Fruit fly (Drosophila melanogaster) whole organism, embryonic: ENCODE results near the gene OtopLc.
A peak's percentile ranks its signal among the peaks of the same experiment; 100 is the strongest.

Source experiments
- ATbp ChIP-seq: fragments of 200-800 bp; sonication (Bioruptor generic); optimal IDR thresholded peaks from 2 replicates; lab custom pipeline; 2017; ENCODE audit warnings: missing biosample characterization, mild to moderate bottlenecking, missing genetic modification characterization, missing genetic modification reagents
- Aef1 ChIP-seq: fragments of 200-800 bp; sonication (Bioruptor generic); IDR thresholded peaks from 3 replicates; pipeline ENCODE4 v1.3.6; 2022; ENCODE audit warnings: missing biosample characterization, missing genetic modification characterization
- Awh ChIP-seq: fragments of 200-800 bp; sonication (Bioruptor generic); IDR thresholded peaks from 2 replicates; pipeline ENCODE4, ENCODE4 v1.3.6; 2022; ENCODE audit warnings: missing biosample characterization, missing genetic modification characterization
- CG10979 ChIP-seq: fragments of 200-800 bp; sonication (Bioruptor generic); optimal IDR thresholded peaks from 2 replicates; lab custom pipeline; 2018; ENCODE audit warnings: missing biosample characterization, mild to moderate bottlenecking, missing genetic modification characterization, moderate library complexity
- CG11696 ChIP-seq: fragments of 200-800 bp; sonication (Bioruptor generic); IDR thresholded peaks from 2 replicates; pipeline ENCODE4 v1.3.6; 2022; ENCODE audit warnings: missing biosample characterization, missing genetic modification characterization
- CG12391 ChIP-seq: fragments of 200-800 bp; sonication (Bioruptor generic); optimal IDR thresholded peaks from 3 replicates; lab custom pipeline; 2018; ENCODE audit warnings: missing biosample characterization, mild to moderate bottlenecking, missing genetic modification characterization, moderate library complexity
- CG13624 ChIP-seq: fragments of 200-800 bp; sonication (Bioruptor generic); optimal IDR thresholded peaks from 2 replicates; lab custom pipeline; 2016; ENCODE audit warnings: missing biosample characterization, missing genetic modification characterization
- CG15601 ChIP-seq: fragments of 200-800 bp; sonication (Bioruptor generic); optimal IDR thresholded peaks from 3 replicates; lab custom pipeline; 2019; ENCODE audit warnings: missing biosample characterization, mild to moderate bottlenecking, missing genetic modification characterization, moderate library complexity
- CG1792 ChIP-seq: fragments of 200-800 bp; sonication (Bioruptor generic); optimal IDR thresholded peaks from 2 replicates; lab custom pipeline; 2016; ENCODE audit warnings: missing biosample characterization, missing genetic modification characterization
- CG3995 ChIP-seq: fragments of 200-800 bp; sonication (Bioruptor generic); optimal IDR thresholded peaks from 3 replicates; lab custom pipeline; 2016; ENCODE audit warnings: missing biosample characterization, missing genetic modification characterization
- CG6689 ChIP-seq: fragments of 200-800 bp; sonication (Bioruptor generic); IDR thresholded peaks from 2 replicates; pipeline ENCODE4 v1.3.6; 2022; ENCODE audit warnings: missing biosample characterization, missing genetic modification characterization
- CG8089 ChIP-seq: fragments of 200-800 bp; sonication (Bioruptor generic); optimal IDR thresholded peaks from 3 replicates; lab custom pipeline; 2016; ENCODE audit warnings: missing biosample characterization, missing genetic modification characterization
- Camta ChIP-seq: fragments of 200-800 bp; sonication (Bioruptor generic); optimal IDR thresholded peaks from 2 replicates; lab custom pipeline; 2016; ENCODE audit warnings: missing biosample characterization, missing genetic modification characterization
- Dad ChIP-seq: fragments of 200-800 bp; sonication (Bioruptor generic); optimal IDR thresholded peaks from 3 replicates; lab custom pipeline; 2016; ENCODE audit warnings: missing biosample characterization, missing genetic modification characterization
- Dref ChIP-seq: fragments of 200-800 bp; sonication (Bioruptor generic); IDR thresholded peaks from 2 replicates; pipeline ENCODE4 v1.3.6; 2022; ENCODE audit warnings: missing biosample characterization, missing genetic modification characterization
- GATAe ChIP-seq: fragments of 200-800 bp; sonication (Bioruptor generic); conservative IDR thresholded peaks from 2 replicates; pipeline ENCODE4 v1.3.6; 2022; ENCODE audit warnings: missing biosample characterization, missing genetic modification characterization
- H2.0 ChIP-seq: fragments of 200-800 bp; sonication (Bioruptor generic); IDR thresholded peaks from 2 replicates; pipeline ENCODE4 v1.3.6; 2022; ENCODE audit warnings: missing biosample characterization, missing genetic modification characterization
- HHEX ChIP-seq: fragments of 200-800 bp; sonication (Bioruptor generic); optimal IDR thresholded peaks from 3 replicates; lab custom pipeline; 2017; ENCODE audit warnings: missing biosample characterization, mild to moderate bottlenecking, missing genetic modification characterization, missing genetic modification reagents
- HLH4C ChIP-seq: fragments of 200-800 bp; sonication (Bioruptor generic); IDR thresholded peaks from 3 replicates; pipeline ENCODE4 v1.3.6; 2022; ENCODE audit warnings: missing biosample characterization, missing genetic modification characterization; ENCODE audit not compliant: partially characterized antibody
- Hr78 ChIP-seq, 2 experiments: fragments of 200-800 bp in 1 of 2; fragments of >200 bp in 1 of 2; sonication (Bioruptor generic) in 1 of 2; optimal IDR thresholded peaks; 2 replicates each; lab custom pipeline; 2017 to 2019; ENCODE audit warnings: missing biosample characterization in 2 of 2, missing genetic modification characterization in 2 of 2, mild to moderate bottlenecking in 1 of 2, moderate library complexity in 1 of 2
- Neu2 ChIP-seq: fragments of 200-800 bp; sonication (Bioruptor generic); optimal IDR thresholded peaks from 3 replicates; lab custom pipeline; 2016; ENCODE audit warnings: missing biosample characterization, missing genetic modification characterization, borderline replicate concordance
- Nf-YB ChIP-seq: fragments of 200-800 bp; sonication (Bioruptor generic); optimal IDR thresholded peaks from 3 replicates; lab custom pipeline; 2019; ENCODE audit warnings: missing biosample characterization, mild to moderate bottlenecking, missing genetic modification characterization, moderate library complexity
- Sin3A ChIP-seq: fragments of >200 bp; optimal IDR thresholded peaks from 2 replicates; lab custom pipeline; 2018
- Sry-β ChIP-seq: fragments of 200-800 bp; sonication (Bioruptor generic); optimal IDR thresholded peaks from 2 replicates; lab custom pipeline; 2018; ENCODE audit warnings: missing biosample characterization, mild to moderate bottlenecking, missing genetic modification characterization, moderate library complexity
- ap ChIP-seq: fragments of 200-800 bp; sonication (Bioruptor generic); IDR thresholded peaks from 2 replicates; pipeline ENCODE4 v1.3.6; 2022; ENCODE audit warnings: missing biosample characterization, missing genetic modification characterization
- ase ChIP-seq: fragments of 200-800 bp; sonication (Bioruptor generic); IDR thresholded peaks from 3 replicates; pipeline ENCODE4 v1.3.6; 2022; ENCODE audit warnings: missing biosample characterization, missing genetic modification characterization
- btn ChIP-seq: fragments of 200-800 bp; sonication (Bioruptor generic); optimal IDR thresholded peaks from 2 replicates; lab custom pipeline; 2016; ENCODE audit warnings: missing biosample characterization, missing genetic modification characterization
- cato ChIP-seq: fragments of 200-800 bp; sonication (Bioruptor generic); optimal IDR thresholded peaks from 2 replicates; lab custom pipeline; 2016; ENCODE audit warnings: missing biosample characterization, missing genetic modification characterization, borderline replicate concordance
- cg ChIP-seq: fragments of 200-800 bp; sonication (Bioruptor generic); optimal IDR thresholded peaks from 3 replicates; lab custom pipeline; 2019; ENCODE audit warnings: missing biosample characterization, mild to moderate bottlenecking, missing genetic modification characterization, moderate library complexity
- crc ChIP-seq: fragments of 200-800 bp; sonication (Bioruptor generic); optimal IDR thresholded peaks from 2 replicates; lab custom pipeline; 2016; ENCODE audit warnings: missing biosample characterization, missing genetic modification characterization
- crol ChIP-seq: fragments of 200-800 bp; sonication (Bioruptor generic); IDR thresholded peaks from 2 replicates; pipeline ENCODE4 v1.3.6; 2022; ENCODE audit warnings: missing biosample characterization, missing genetic modification characterization
- disco-r ChIP-seq: fragments of 200-800 bp; sonication (Bioruptor generic); optimal IDR thresholded peaks from 2 replicates; lab custom pipeline; 2016; ENCODE audit warnings: missing biosample characterization, missing genetic modification characterization
- dm ChIP-seq: fragments of 200-800 bp; sonication (Bioruptor generic); optimal IDR thresholded peaks from 3 replicates; lab custom pipeline; 2016; ENCODE audit warnings: missing biosample characterization, missing genetic modification characterization
- dmrt99B ChIP-seq: fragments of 200-800 bp; sonication (Bioruptor generic); optimal IDR thresholded peaks from 2 replicates; lab custom pipeline; 2018; ENCODE audit warnings: missing biosample characterization, mild to moderate bottlenecking, missing genetic modification characterization, moderate library complexity
- esg ChIP-seq: fragments of 200-800 bp; sonication (Bioruptor generic); conservative IDR thresholded peaks from 2 replicates; pipeline ENCODE4 v1.3.6; 2022; ENCODE audit warnings: missing biosample characterization, missing genetic modification characterization
- exex ChIP-seq: fragments of 200-800 bp; sonication (Bioruptor generic); optimal IDR thresholded peaks from 4 replicates; lab custom pipeline; 2018; ENCODE audit warnings: missing biosample characterization, mild to moderate bottlenecking, missing genetic modification characterization, moderate library complexity
- eyg ChIP-seq: fragments of 200-800 bp; sonication (Bioruptor generic); optimal IDR thresholded peaks from 3 replicates; lab custom pipeline; 2016; ENCODE audit warnings: missing biosample characterization, missing genetic modification characterization
- gce ChIP-seq: fragments of 200-800 bp; sonication (Bioruptor generic); IDR thresholded peaks from 3 replicates; pipeline ENCODE4 v1.3.6; 2022; ENCODE audit warnings: missing biosample characterization, missing genetic modification characterization
- hbn ChIP-seq: fragments of 200-800 bp; sonication (Bioruptor generic); IDR thresholded peaks from 2 replicates; pipeline ENCODE4 v1.3.6; 2022; ENCODE audit warnings: missing biosample characterization, missing genetic modification characterization; ENCODE audit not compliant: partially characterized antibody
- insv ChIP-seq, 2 experiments: fragments of 200-800 bp; sonication (Bioruptor generic); optimal IDR thresholded peaks; 3 replicates each; lab custom pipeline; 2016 to 2018; ENCODE audit warnings: missing biosample characterization in 2 of 2, missing genetic modification characterization in 2 of 2
- kah ChIP-seq: fragments of 200-800 bp; sonication (Bioruptor generic); optimal IDR thresholded peaks from 2 replicates; lab custom pipeline; 2018; ENCODE audit warnings: missing biosample characterization, mild to moderate bottlenecking, missing genetic modification characterization
- ken ChIP-seq: fragments of 200-800 bp; sonication (Bioruptor generic); IDR thresholded peaks from 3 replicates; pipeline ENCODE4 v1.3.6; 2022; ENCODE audit warnings: missing biosample characterization, missing genetic modification characterization
- nerfin-1 ChIP-seq: fragments of 200-800 bp; sonication (Bioruptor generic); optimal IDR thresholded peaks from 3 replicates; lab custom pipeline; 2019; ENCODE audit warnings: missing biosample characterization, mild to moderate bottlenecking, missing genetic modification characterization, moderate library complexity
- nom ChIP-seq: fragments of 200-800 bp; sonication (Bioruptor generic); optimal IDR thresholded peaks from 2 replicates; lab custom pipeline; 2017; ENCODE audit warnings: missing biosample characterization, missing genetic modification characterization, mild to moderate bottlenecking, moderate library complexity, missing genetic modification reagents
- ro ChIP-seq: fragments of 200-800 bp; sonication (Bioruptor generic); IDR thresholded peaks from 2 replicates; pipeline ENCODE4 v1.3.6; 2022; ENCODE audit warnings: missing biosample characterization, missing genetic modification characterization
- sna ChIP-seq: fragments of 200-800 bp; sonication (Bioruptor generic); IDR thresholded peaks from 2 replicates; pipeline ENCODE4 v1.3.6; 2022; ENCODE audit warnings: missing biosample characterization, missing genetic modification characterization; ENCODE audit not compliant: partially characterized antibody
- so ChIP-seq: fragments of 200-800 bp; sonication (Bioruptor generic); IDR thresholded peaks from 3 replicates; pipeline ENCODE4 v1.3.6; 2022; ENCODE audit warnings: missing biosample characterization, missing genetic modification characterization
- unc-4 ChIP-seq: fragments of 200-800 bp; sonication (Bioruptor generic); IDR thresholded peaks from 2 replicates; pipeline ENCODE4 v1.3.6; 2022; ENCODE audit warnings: missing biosample characterization, missing genetic modification characterization; ENCODE audit not compliant: partially characterized antibody
- zfh2 ChIP-seq: fragments of 200-800 bp; sonication (Bioruptor generic); optimal IDR thresholded peaks from 2 replicates; lab custom pipeline; 2016; ENCODE audit warnings: missing biosample characterization, missing genetic modification characterization

The OtopLc gene

dm6 chrX:5621893-5622803 is 40.5 kb downstream of the OtopLc start, which contains the start of the genes Mlc-c and Pop1 (continued):
- no peak for TF ChIP-seq CG8089 (GFP tag; lab: Kevin White, UChicago)
- TF ChIP-seq hbn (GFP tag; lab: Robert Waterston, UW): peak; percentile 90
- TF ChIP-seq crol (GFP tag; lab: Robert Waterston, UW): peak; percentile 67; the same call in 1 of the 2 replicates
- TF ChIP-seq HHEX (GFP tag; lab: Kevin White, UChicago): no peak
- no peak for TF ChIP-seq cato (GFP tag; lab: Kevin White, UChicago)
- TF ChIP-seq HLH4C: peak; percentile 85
- peak; percentile 89 for TF ChIP-seq unc-4 (GFP tag; lab: Robert Waterston, UW)
- TF ChIP-seq gce (GFP tag; lab: Robert Waterston, UW): no peak
- TF ChIP-seq zfh2 (GFP tag; lab: Kevin White, UChicago): no peak
- no peak for TF ChIP-seq CG3995 (GFP tag; lab: Kevin White, UChicago)
- no peak for TF ChIP-seq Sry-β
- TF ChIP-seq nerfin-1 (tag; lab: Kevin White, UChicago): peak; percentile 68
- TF ChIP-seq ap (GFP tag; lab: Robert Waterston, UW): no peak
- TF ChIP-seq CG11696: no peak
- TF ChIP-seq ro: no peak
- TF ChIP-seq Neu2 (GFP tag; lab: Kevin White, UChicago): no peak
- no peak for TF ChIP-seq H2.0 (GFP tag; lab: Robert Waterston, UW)
- TF ChIP-seq Sin3A: peak; percentile 59
- TF ChIP-seq ase: no peak
- TF ChIP-seq Awh (GFP tag; lab: Robert Waterston, UW): no peak
- TF ChIP-seq exex (tag; lab: Kevin White, UChicago): no peak
- TF ChIP-seq GATAe (GFP tag; lab: Robert Waterston, UW): no peak; the same call in 1 of the 2 replicates
- TF ChIP-seq CG15601 (tag; lab: Kevin White, UChicago): peak; percentile 20
- TF ChIP-seq CG13624 (GFP tag; lab: Kevin White, UChicago): no peak
- peak; percentile 16 for TF ChIP-seq nom (GFP tag; lab: Kevin White, UChicago)
- no peak for TF ChIP-seq crc (GFP tag; lab: Kevin White, UChicago)
- no peak for TF ChIP-seq disco-r (GFP tag; lab: Kevin White, UChicago)
- TF ChIP-seq insv (GFP tag; optimal IDR thresholded peaks at IDR 0.05; lab: Kevin White, UChicago): no peak
- TF ChIP-seq CG12391 (tag; lab: Kevin White, UChicago): no peak
- TF ChIP-seq esg: no peak
- TF ChIP-seq Dad: no peak
- TF ChIP-seq ken (GFP tag; lab: Robert Waterston, UW): no peak
- no peak for TF ChIP-seq Nf-YB
- TF ChIP-seq CG10979 (tag; lab: Kevin White, UChicago): no peak
- TF ChIP-seq dmrt99B (tag; lab: Kevin White, UChicago): no peak
- no peak for TF ChIP-seq CG6689 (GFP tag; lab: Robert Waterston, UW)
- TF ChIP-seq Aef1: peak; percentile 75; the same call in 2 of the 3 replicates
- TF ChIP-seq kah (GFP tag; lab: Kevin White, UChicago): no peak
- no peak for TF ChIP-seq so
- no peak for TF ChIP-seq btn (GFP tag; lab: Kevin White, UChicago)
- TF ChIP-seq sna (GFP tag; lab: Robert Waterston, UW): peak; percentile 82
- no peak for TF ChIP-seq eyg (GFP tag; lab: Kevin White, UChicago)
- no peak for TF ChIP-seq Camta (GFP tag; lab: Kevin White, UChicago)
- TF ChIP-seq CG1792 (GFP tag; lab: Kevin White, UChicago): no peak
- TF ChIP-seq dm (GFP tag; lab: Kevin White, UChicago): peak; percentile 92
- TF ChIP-seq cg (GFP tag; lab: Kevin White, UChicago): peak; percentile 48
- TF ChIP-seq ATbp (GFP tag; lab: Kevin White, UChicago): no peak
- peak in 1 of 2 experiments; percentile 61 for TF ChIP-seq Hr78 (GFP tag; optimal IDR thresholded peaks at IDR 0.05; lab: Kevin White, UChicago)
- peak; percentile 97 for TF ChIP-seq Dref (GFP tag; lab: Robert Waterston, UW)
